Worm (Caenorhabditis elegans) whole organism, late embryonic: ENCODE measurements around the gene egg-1.

Experiments used
- C08G9.2 ChIP-seq: sonication (generic microtip); optimal IDR thresholded peaks from 2 replicates; lab custom pipeline; 2016; ENCODE audit warnings: mild to moderate bottlenecking, missing genetic modification characterization, moderate library complexity, missing compliant biosample characterization
- C38D4.7 ChIP-seq: fragments of 200-800 bp; sonication (Bioruptor generic); optimal IDR thresholded peaks from 2 replicates; lab custom pipeline; 2018; ENCODE audit warnings: mild to moderate bottlenecking, missing genetic modification characterization, moderate library complexity, missing compliant biosample characterization
- F13H6.1 ChIP-seq: sonication (generic microtip); optimal IDR thresholded peaks from 2 replicates; lab custom pipeline; 2016; ENCODE audit warnings: missing genetic modification characterization, missing compliant biosample characterization
- T23F11.4 ChIP-seq: fragments of 200-800 bp; sonication (Bioruptor generic); optimal IDR thresholded peaks from 2 replicates; lab custom pipeline; 2018; ENCODE audit warnings: mild to moderate bottlenecking, missing genetic modification characterization, missing compliant biosample characterization
- ceh-14 ChIP-seq: sonication (generic microtip); optimal IDR thresholded peaks from 2 replicates; lab custom pipeline; 2016; ENCODE audit warnings: missing genotype, missing genetic modification characterization, missing compliant biosample characterization
- ceh-18 ChIP-seq: sonication (generic microtip); optimal IDR thresholded peaks from 2 replicates; lab custom pipeline; 2016; ENCODE audit warnings: missing genetic modification characterization, missing compliant biosample characterization
- ceh-19 ChIP-seq: fragments of 200-800 bp; sonication (Bioruptor generic); optimal IDR thresholded peaks from 2 replicates; lab custom pipeline; 2018; ENCODE audit warnings: mild to moderate bottlenecking, missing genetic modification characterization, missing compliant biosample characterization
- ceh-2 ChIP-seq: sonication (generic microtip); optimal IDR thresholded peaks from 2 replicates; lab custom pipeline; 2016; ENCODE audit warnings: missing genotype, missing genetic modification characterization, missing compliant biosample characterization
- ceh-24 ChIP-seq: sonication (generic microtip); optimal IDR thresholded peaks from 2 replicates; lab custom pipeline; 2016; ENCODE audit warnings: mild to moderate bottlenecking, missing genetic modification characterization, missing compliant biosample characterization
- ceh-30 ChIP-seq: fragments of 150-350 bp; optimal IDR thresholded peaks from 2 replicates; lab custom pipeline; 2014; ENCODE audit warnings: missing biosample characterization, missing genetic modification characterization
- ceh-31 ChIP-seq: sonication (generic microtip); optimal IDR thresholded peaks from 2 replicates; lab custom pipeline; 2016; ENCODE audit warnings: missing genetic modification characterization, missing compliant biosample characterization
- ceh-34 ChIP-seq: sonication (generic microtip); optimal IDR thresholded peaks from 2 replicates; lab custom pipeline; 2016; ENCODE audit warnings: mild to moderate bottlenecking, missing genetic modification characterization, missing compliant biosample characterization
- ceh-45 ChIP-seq: fragments of 200-800 bp; sonication (Bioruptor generic); IDR thresholded peaks from 2 replicates; pipeline ENCODE4 v1.3.6; 2022; ENCODE audit warnings: missing genetic modification reagents, missing genetic modification characterization, missing compliant biosample characterization
- ceh-48 ChIP-seq: sonication (generic microtip); optimal IDR thresholded peaks from 2 replicates; lab custom pipeline; 2016; ENCODE audit warnings: missing genetic modification characterization, inconsistent platforms, missing compliant biosample characterization
- ceh-6 ChIP-seq: fragments of 200-800 bp; sonication (Bioruptor generic); optimal IDR thresholded peaks from 2 replicates; lab custom pipeline; 2018; ENCODE audit warnings: mild to moderate bottlenecking, missing genetic modification characterization, missing compliant biosample characterization
- ceh-9 ChIP-seq: sonication (generic microtip); optimal IDR thresholded peaks from 2 replicates; lab custom pipeline; 2016; ENCODE audit warnings: mild to moderate bottlenecking, missing genetic modification characterization, inconsistent platforms, missing compliant biosample characterization
- dve-1 ChIP-seq: sonication (generic microtip); optimal IDR thresholded peaks from 2 replicates; lab custom pipeline; 2017; ENCODE audit warnings: antibody characterized with exemption, mild to moderate bottlenecking, missing genetic modification characterization, missing compliant biosample characterization
- elt-2 ChIP-seq: sonication (generic microtip); optimal IDR thresholded peaks from 2 replicates; lab custom pipeline; 2016; ENCODE audit warnings: missing genetic modification reagents, missing genetic modification characterization, missing compliant biosample characterization
- fax-1 ChIP-seq: sonication (generic microtip); optimal IDR thresholded peaks from 2 replicates; lab custom pipeline; 2016; ENCODE audit warnings: missing genotype, missing genetic modification characterization, missing compliant biosample characterization
- fkh-10 ChIP-seq: fragments of 150-350 bp; optimal IDR thresholded peaks from 2 replicates; lab custom pipeline; 2014; ENCODE audit warnings: missing biosample characterization, missing genetic modification reagents, missing genetic modification characterization
- fkh-6 ChIP-seq: sonication (generic microtip); optimal IDR thresholded peaks from 2 replicates; lab custom pipeline; 2016; ENCODE audit warnings: missing genetic modification characterization, missing compliant biosample characterization
- hlh-13 ChIP-seq: fragments of 200-800 bp; sonication (Bioruptor generic); optimal IDR thresholded peaks from 2 replicates; lab custom pipeline; 2018; ENCODE audit warnings: mild to moderate bottlenecking, missing genetic modification characterization, missing compliant biosample characterization
- hlh-30 ChIP-seq: sonication (generic microtip); optimal IDR thresholded peaks from 2 replicates; lab custom pipeline; 2017; ENCODE audit warnings: antibody characterized with exemption, missing genetic modification characterization, missing compliant biosample characterization; ENCODE audit not compliant: insufficient read depth
- lim-6 ChIP-seq: sonication (generic microtip); optimal IDR thresholded peaks from 2 replicates; lab custom pipeline; 2016; ENCODE audit warnings: missing genetic modification characterization, missing compliant biosample characterization
- lin-11 ChIP-seq: fragments of 200-800 bp; sonication (Bioruptor generic); optimal IDR thresholded peaks from 2 replicates; lab custom pipeline; 2018; ENCODE audit warnings: mild to moderate bottlenecking, missing genetic modification characterization, missing compliant biosample characterization
- mec-3 ChIP-seq: sonication (generic microtip); optimal IDR thresholded peaks from 2 replicates; lab custom pipeline; 2016; ENCODE audit warnings: borderline replicate concordance, missing genetic modification characterization, missing compliant biosample characterization
- nfya-1 ChIP-seq: sonication (generic microtip); optimal IDR thresholded peaks from 2 replicates; lab custom pipeline; 2017; ENCODE audit warnings: missing genetic modification characterization, mild to moderate bottlenecking, missing compliant biosample characterization, antibody characterized with exemption, moderate library complexity
- nhr-232 ChIP-seq: sonication (generic microtip); optimal IDR thresholded peaks from 2 replicates; lab custom pipeline; 2016; ENCODE audit warnings: missing genetic modification characterization, missing compliant biosample characterization
- npax-4 ChIP-seq: sonication (generic microtip); optimal IDR thresholded peaks from 2 replicates; lab custom pipeline; 2016; ENCODE audit warnings: missing genetic modification characterization, missing compliant biosample characterization
- odd-2 ChIP-seq: sonication (generic microtip); optimal IDR thresholded peaks from 2 replicates; lab custom pipeline; 2017; ENCODE audit warnings: antibody characterized with exemption, mild to moderate bottlenecking, missing genetic modification characterization, missing compliant biosample characterization
- pag-3 ChIP-seq: sonication (generic microtip); optimal IDR thresholded peaks from 2 replicates; lab custom pipeline; 2016; ENCODE audit warnings: missing compliant biosample characterization, missing genetic modification characterization, borderline replicate concordance
- pat-9 ChIP-seq: fragments of 200-800 bp; sonication (Bioruptor generic); optimal IDR thresholded peaks from 2 replicates; lab custom pipeline; 2018; ENCODE audit warnings: mild to moderate bottlenecking, missing genetic modification characterization, moderate library complexity, missing compliant biosample characterization
- pax-1 ChIP-seq: fragments of 150-350 bp; optimal IDR thresholded peaks from 2 replicates; lab custom pipeline; 2014; ENCODE audit warnings: missing biosample characterization, missing genetic modification characterization
- pha-2 ChIP-seq: sonication (generic microtip); optimal IDR thresholded peaks from 2 replicates; lab custom pipeline; 2017; ENCODE audit warnings: mild to moderate bottlenecking, missing genetic modification characterization, missing compliant biosample characterization
- pros-1 ChIP-seq: fragments of 150-350 bp; optimal IDR thresholded peaks from 2 replicates; lab custom pipeline; 2014; ENCODE audit warnings: missing biosample characterization, missing genetic modification reagents, missing genetic modification characterization
- ref-2 ChIP-seq: sonication (generic microtip); optimal IDR thresholded peaks from 2 replicates; lab custom pipeline; 2016; ENCODE audit warnings: missing genetic modification characterization, missing compliant biosample characterization
- sox-2 ChIP-seq: fragments of 200-800 bp; sonication (Bioruptor generic); IDR thresholded peaks from 2 replicates; pipeline ENCODE4 v1.3.6; 2022; ENCODE audit warnings: missing genetic modification reagents, missing genetic modification characterization, missing compliant biosample characterization
- sox-4 ChIP-seq: sonication (generic microtip); optimal IDR thresholded peaks from 2 replicates; lab custom pipeline; 2017; ENCODE audit warnings: mild to moderate bottlenecking, missing genetic modification characterization, inconsistent platforms, missing compliant biosample characterization
- syd-9 ChIP-seq: sonication (generic microtip); optimal IDR thresholded peaks from 2 replicates; lab custom pipeline; 2016; ENCODE audit warnings: mild to moderate bottlenecking, missing genetic modification characterization, moderate library complexity, missing compliant biosample characterization
- unc-55 ChIP-seq: sonication (generic microtip); optimal IDR thresholded peaks from 2 replicates; lab custom pipeline; 2017; ENCODE audit warnings: missing biosample characterization, missing genetic modification reagents, missing genetic modification characterization
- unc-86 ChIP-seq: sonication (generic microtip); optimal IDR thresholded peaks from 2 replicates; lab custom pipeline; 2016; ENCODE audit warnings: missing genetic modification characterization, missing compliant biosample characterization
- ztf-16 ChIP-seq: sonication (generic microtip); optimal IDR thresholded peaks from 2 replicates; lab custom pipeline; 2017; ENCODE audit warnings: missing genetic modification characterization, missing compliant biosample characterization

egg-1 gene

ce11 chrIII:5744579-5744978, 16.6 kb downstream of the egg-1 start, which contains the start of gene B0244.5:
TSS of gene B0244.5 (plus strand) at chrIII:5744879.
- TF ChIP-seq dve-1 (no peak), ceh-19 (GFP tag; lab: Kevin White, UChicago) (no peak), elt-2 (no peak), odd-2 (tag; lab: Kevin White, UChicago) (no peak), lim-6 (no peak), ceh-31 (tag; lab: Kevin White, UChicago) (no peak), C38D4.7 (GFP tag; lab: Kevin White, UChicago) (no peak), lin-11 (tag; lab: Kevin White, UChicago) (no peak), ceh-9 (tag; lab: Kevin White, UChicago) (no peak), fkh-10 (GFP tag; lab: Kevin White, UChicago) (no peak), fax-1 (no peak), ceh-6 (GFP tag; lab: Kevin White, UChicago) (no peak), mec-3 (tag; lab: Kevin White, UChicago) (no peak), pax-1 (tag; lab: Kevin White, UChicago) (no peak), C08G9.2 (tag; lab: Kevin White, UChicago) (no peak)

- TF ChIP-seq ceh-18 (tag; lab: Kevin White, UChicago), result no peak
- TF ChIP-seq syd-9, result no peak
- TF ChIP-seq ceh-31 (tag; lab: Kevin White, UChicago), result no peak
- no peak for TF ChIP-seq ceh-9 (tag; lab: Kevin White, UChicago)
- TF ChIP-seq sox-4 (tag; lab: Kevin White, UChicago), result no peak
- TF ChIP-seq pag-3 (tag; lab: Kevin White, UChicago), result no peak
- no peak for TF ChIP-seq lin-11 (tag; lab: Kevin White, UChicago)
- TF ChIP-seq ceh-2 (tag; lab: Kevin White, UChicago), result no peak
- no peak for TF ChIP-seq lim-6
- TF ChIP-seq ceh-14, result no peak
- no peak for TF ChIP-seq unc-86
- no peak for TF ChIP-seq fax-1
- TF ChIP-seq ceh-6 (GFP tag; lab: Kevin White, UChicago), result no peak
- TF ChIP-seq, all 69 proteins: peak for 0
Measured at ce11 chrIII:5747185-5747584, 19.2 kb downstream of the egg-1 start, which contains the start of gene B0244.4. TSS of gene B0244.4 (plus strand) at chrIII:5747485.

DNA sequence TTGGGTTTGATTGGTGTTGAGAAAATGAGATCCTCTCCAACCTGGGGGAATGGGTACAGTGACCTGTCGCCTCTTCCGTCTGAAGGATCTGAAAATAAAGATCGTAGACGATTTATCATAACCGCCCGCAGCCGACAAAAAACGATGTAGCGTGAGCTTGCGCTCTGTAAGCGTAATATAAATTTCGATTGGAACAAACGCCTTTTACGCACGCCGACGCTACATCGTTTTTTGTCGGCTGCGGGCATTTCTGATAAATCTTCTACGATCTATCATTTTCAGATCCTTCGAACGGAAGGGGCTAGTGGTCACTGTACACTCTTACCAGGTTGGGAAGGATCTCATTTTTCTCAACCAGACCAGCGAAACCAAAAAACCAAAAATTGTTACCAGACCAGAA, 20.4 kb downstream of the egg-1 start:
- no peak for TF ChIP-seq hlh-13 (GFP tag; lab: Kevin White, UChicago)
- TF ChIP-seq ceh-45 (GFP tag; lab: Robert Waterston, UW), result no peak
- TF ChIP-seq ceh-48 (tag; lab: Kevin White, UChicago), result no peak
- no peak for TF ChIP-seq sox-2 (GFP tag; lab: Robert Waterston, UW)
- TF ChIP-seq ceh-31 (tag; lab: Kevin White, UChicago), result no peak
- no peak for TF ChIP-seq pat-9 (tag; lab: Kevin White, UChicago)

DNA sequence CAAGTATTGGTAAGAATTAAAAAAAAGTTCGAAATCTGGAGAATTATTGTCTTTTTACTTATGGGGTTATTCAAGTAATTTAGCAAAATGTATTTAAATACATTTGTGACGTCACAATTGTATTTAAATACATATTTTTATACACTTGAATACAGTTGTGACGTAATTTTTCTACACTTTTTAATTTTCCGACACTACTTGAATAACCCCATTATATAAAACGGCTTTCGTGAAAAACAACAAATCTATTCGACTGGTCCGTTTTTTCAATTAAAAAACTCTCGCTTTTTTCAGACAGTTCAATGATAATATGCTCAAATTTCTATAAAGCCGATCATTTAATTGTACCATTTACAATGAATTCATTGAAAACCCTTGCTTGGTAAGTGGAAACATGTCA, 22.5 kb downstream of the egg-1 start:
- TF ChIP-seq dve-1, result no peak
- TF ChIP-seq ceh-30, result no peak
- TF ChIP-seq F13H6.1 (tag; lab: Kevin White, UChicago), result no peak
- no peak for TF ChIP-seq fkh-6 (tag; lab: Kevin White, UChicago)
- TF ChIP-seq ceh-34 (tag; lab: Kevin White, UChicago), result no peak
- no peak for TF ChIP-seq lim-6
- TF ChIP-seq hlh-30 (tag; lab: Kevin White, UChicago), result no peak
- TF ChIP-seq ceh-18 (tag; lab: Kevin White, UChicago), result no peak
- TF ChIP-seq ref-2 (tag; lab: Kevin White, UChicago), result no peak

DNA sequence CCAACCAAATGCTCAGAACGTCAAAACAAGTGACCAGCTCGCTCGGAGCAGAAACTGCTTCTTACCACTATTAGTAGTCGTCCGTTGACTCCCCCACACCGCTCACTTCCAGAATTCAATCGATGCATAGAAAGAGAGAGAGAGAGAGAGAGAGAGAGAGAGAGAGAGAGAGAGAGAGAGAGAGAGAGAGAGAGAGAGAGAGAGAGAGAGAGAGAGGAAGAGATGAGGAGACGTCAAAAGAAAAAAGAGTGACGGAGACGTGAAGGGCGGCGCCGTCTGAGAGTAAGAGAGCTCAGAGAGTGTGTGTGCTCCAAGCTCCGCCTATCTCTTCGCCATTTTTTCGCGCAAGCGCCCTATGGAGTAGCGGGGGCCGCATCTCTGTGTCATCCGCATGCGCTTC, 27.2 kb downstream of the egg-1 start, which contains the start of gene ida-1:
Gene ida-1, plus strand, starts transcription at position 336 of the 400 bp plus-strand sequence.
- TF ChIP-seq pax-1 (tag; lab: Kevin White, UChicago) (no peak), nfya-1 (tag; lab: Kevin White, UChicago) (peak; percentile 36), nhr-232 (tag; lab: Kevin White, UChicago) (no peak), pros-1 (no peak), ceh-31 (tag; lab: Kevin White, UChicago) (no peak), sox-4 (tag; lab: Kevin White, UChicago) (no peak), npax-4 (no peak), ceh-24 (tag; lab: Kevin White, UChicago) (no peak), hlh-13 (GFP tag; lab: Kevin White, UChicago) (peak; percentile 3), syd-9 (no peak), pha-2 (tag; lab: Kevin White, UChicago) (no peak), ceh-14 (no peak), F13H6.1 (tag; lab: Kevin White, UChicago) (no peak), ztf-16 (no peak), fkh-6 (tag; lab: Kevin White, UChicago) (no peak), unc-86 (no peak), unc-55 (GFP tag; lab: Kevin White, UChicago) (peak; percentile 36), ceh-2 (tag; lab: Kevin White, UChicago) (no peak), T23F11.4 (GFP tag; lab: Kevin White, UChicago) (no peak), C38D4.7 (GFP tag; lab: Kevin White, UChicago) (no peak)
